Fruit fly (Drosophila melanogaster): ENCODE measurements around the gene CG13950.
A peak's percentile ranks its signal among the peaks of the same experiment; 100 is the strongest.

CG13950 gene

DNA sequence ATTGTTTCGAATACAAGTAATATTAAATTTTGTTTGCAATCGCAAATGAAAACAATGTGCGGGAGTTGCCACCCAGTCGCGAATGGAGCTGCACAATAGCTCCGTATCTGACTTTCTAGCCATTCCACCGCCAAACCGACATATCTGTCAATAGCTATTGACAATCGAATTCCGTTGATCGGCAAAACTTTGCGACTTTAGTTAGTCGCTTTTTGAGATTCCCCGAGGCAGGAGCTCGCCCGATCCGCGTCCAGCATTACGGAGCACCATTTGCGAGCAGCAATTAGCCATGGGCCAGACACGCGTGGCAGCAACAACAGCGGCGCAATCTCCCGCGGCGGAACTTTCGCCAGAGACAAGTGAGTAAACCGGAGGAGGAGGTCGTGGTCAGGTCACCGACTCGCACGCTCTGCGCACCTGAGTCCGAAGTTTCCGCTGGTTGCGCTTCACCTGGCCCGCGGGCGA is 7.3 kb upstream of the CG13950 start, which contains the start of the genes CG4291 and kraken (continued):
- TF ChIP-seq CG16863 (GFP tag; optimal IDR thresholded peaks at IDR 0.05) = peak; percentile 1
- TF ChIP-seq CG7745 (tag; optimal IDR thresholded peaks at IDR 0.05) = no peak
- no peak for TF ChIP-seq CG6854 (GFP tag; optimal IDR thresholded peaks at IDR 0.05)
- no peak for TF ChIP-seq CG6654 (GFP tag; optimal IDR thresholded peaks at IDR 0.05)
- peak; percentile 47; the same call in 1 of the 2 replicates for TF ChIP-seq ttk (GFP tag; IDR thresholded peaks at IDR 0.05)
- peak; percentile 50 for TF ChIP-seq CG11504 (tag; optimal IDR thresholded peaks at IDR 0.05)
- TF ChIP-seq prd (optimal IDR thresholded peaks at IDR 0.05) = no peak
- peak; percentile 55; the same call in 2 of the 3 replicates for TF ChIP-seq prd (GFP tag; IDR thresholded peaks at IDR 0.05)
- no peak for TF ChIP-seq Hand (GFP tag; optimal IDR thresholded peaks at IDR 0.05)
- 0 out of 2 replicates have a peak, but pooled peaks have one; percentile 9 for TF ChIP-seq crol (GFP tag; IDR thresholded peaks at IDR 0.05)
- TF ChIP-seq Dp (GFP tag; optimal IDR thresholded peaks at IDR 0.05) = peak; percentile 33
- peak; percentile 72 to 74 for TF ChIP-seq dpn (GFP tag; optimal IDR thresholded peaks at IDR 0.05)
- TF ChIP-seq chn (GFP tag; optimal IDR thresholded peaks at IDR 0.05) = peak; percentile 67
- peak; percentile 43 for TF ChIP-seq CG8944 (GFP tag; optimal IDR thresholded peaks at IDR 0.05)
- TF ChIP-seq slp2 (GFP tag; optimal IDR thresholded peaks at IDR 0.05) = no peak
- TF ChIP-seq cwo (GFP tag; optimal IDR thresholded peaks at IDR 0.05) = peak; percentile 54
- TF ChIP-seq ham (GFP tag; IDR thresholded peaks at IDR 0.05) = no peak
- TF ChIP-seq CG9437 (GFP tag; optimal IDR thresholded peaks at IDR 0.05) = peak; percentile 11
- TF ChIP-seq CG8924 (tag; optimal IDR thresholded peaks at IDR 0.05) = peak; percentile 65
- no peak for TF ChIP-seq gcm (GFP tag; optimal IDR thresholded peaks at IDR 0.05)
- TF ChIP-seq wek (GFP tag; optimal IDR thresholded peaks at IDR 0.05) = no peak
- TF ChIP-seq sd (tag; optimal IDR thresholded peaks at IDR 0.05) = peak; percentile 98
- TF ChIP-seq emc (GFP tag; optimal IDR thresholded peaks at IDR 0.05) = peak; percentile 26
- TF ChIP-seq CG11696 (GFP tag; IDR thresholded peaks at IDR 0.05) = no peak
- TF ChIP-seq vnd (GFP tag; IDR thresholded peaks at IDR 0.05; ENCODE audit: partially characterized antibody) = no peak
- TF ChIP-seq tio (GFP tag; optimal IDR thresholded peaks at IDR 0.05) = no peak
- no peak for TF ChIP-seq ATbp (GFP tag; optimal IDR thresholded peaks at IDR 0.05)
- peak; percentile 67 for TF ChIP-seq HLH4C (GFP tag; IDR thresholded peaks at IDR 0.05; ENCODE audit: partially characterized antibody)
- TF ChIP-seq Lim3 (GFP tag; IDR thresholded peaks at IDR 0.05) = no peak
- TF ChIP-seq CG11695 (GFP tag; IDR thresholded peaks at IDR 0.05) = no peak
- peak; percentile 35 for TF ChIP-seq Mad (GFP tag; optimal IDR thresholded peaks at IDR 0.05)
- peak; percentile 20 for TF ChIP-seq org-1 (GFP tag; optimal IDR thresholded peaks at IDR 0.05)
- peak; percentile 47; the same call in 1 of the 2 replicates for TF ChIP-seq klu (GFP tag; IDR thresholded peaks at IDR 0.05)
- peak in 1 of 2 experiments; percentile 4 for TF ChIP-seq Eip74EF (GFP tag; optimal IDR thresholded peaks at IDR 0.05)
- TF ChIP-seq CG8281 (tag; optimal IDR thresholded peaks at IDR 0.05) = peak; percentile 99
- peak; percentile 23 for TF ChIP-seq HmgD (GFP tag; optimal IDR thresholded peaks at IDR 0.05)
- TF ChIP-seq Asciz (GFP tag; optimal IDR thresholded peaks at IDR 0.05) = no peak
- peak; percentile 12; the same call in 1 of the 2 replicates for TF ChIP-seq hbn (GFP tag; IDR thresholded peaks at IDR 0.05; ENCODE audit: partially characterized antibody)
- TF ChIP-seq fd96Cb (tag; optimal IDR thresholded peaks at IDR 0.05) = no peak
- TF ChIP-seq al (GFP tag; IDR thresholded peaks at IDR 0.05) = 0 out of 2 replicates have a peak, but pooled peaks have one; percentile 18
- peak; percentile 30 for TF ChIP-seq gfzf (GFP tag; optimal IDR thresholded peaks at IDR 0.05)
- TF ChIP-seq jumu (GFP tag; optimal IDR thresholded peaks at IDR 0.05) = no peak
- peak; percentile 50 for TF ChIP-seq YL-1 (GFP tag; optimal IDR thresholded peaks at IDR 0.05)
- TF ChIP-seq CG12071 (GFP tag; optimal IDR thresholded peaks at IDR 0.05) = no peak
- TF ChIP-seq NfI (GFP tag; optimal IDR thresholded peaks at IDR 0.05) = peak; percentile 70
- peak; percentile 69 for TF ChIP-seq sug (tag; optimal IDR thresholded peaks at IDR 0.05)
- no peak for TF ChIP-seq C15 (GFP tag; IDR thresholded peaks at IDR 0.05)
- peak; percentile 56; the same call in 1 of the 3 replicates for TF ChIP-seq CG6791 (GFP tag; IDR thresholded peaks at IDR 0.05; ENCODE audit: partially characterized antibody)
- peak; percentile 1 to 59 for TF ChIP-seq chif (GFP tag; optimal IDR thresholded peaks at IDR 0.05)

Data from whole organism, embryonic.